Worm (Caenorhabditis elegans) whole organism, L4 larva: ENCODE results near the gene C31C9.7.

Source experiments
- D1046.2 ChIP-seq: fragments of 200-800 bp; sonication (Bioruptor generic); IDR thresholded peaks from 2 replicates; pipeline ENCODE4 v1.3.6; 2022; ENCODE audit warnings: missing genetic modification characterization, missing compliant biosample characterization
- F49E8.2 ChIP-seq: sonication (generic microtip); optimal IDR thresholded peaks from 2 replicates; lab custom pipeline; 2016; ENCODE audit warnings: missing compliant biosample characterization, mild to moderate bottlenecking, missing genetic modification characterization, borderline replicate concordance
- R02D3.7 ChIP-seq: fragments of 150-350 bp; sonication (generic microtip); optimal IDR thresholded peaks from 3 replicates; lab custom pipeline; 2014; ENCODE audit warnings: missing biosample characterization, missing genetic modification characterization
- T20F7.1 ChIP-seq: fragments of 200-800 bp; sonication (Bioruptor generic); optimal IDR thresholded peaks from 2 replicates; lab custom pipeline; 2018; ENCODE audit warnings: mild to moderate bottlenecking, missing genetic modification characterization, missing compliant biosample characterization
- T26A8.4 ChIP-seq: fragments of 200-800 bp; sonication (Bioruptor generic); IDR thresholded peaks from 2 replicates; pipeline ENCODE4 v1.3.6; 2022; ENCODE audit warnings: missing genetic modification characterization, missing compliant biosample characterization
- Y48G9A.11 ChIP-seq: fragments of 200-800 bp; sonication (Bioruptor generic); IDR thresholded peaks from 2 replicates; pipeline ENCODE4 v1.3.6; 2022; ENCODE audit warnings: missing genetic modification reagents, missing genetic modification characterization, missing compliant biosample characterization
- ZK337.2 ChIP-seq: fragments of 200-800 bp; sonication (Bioruptor generic); IDR thresholded peaks from 2 replicates; pipeline ENCODE4 v1.3.6; 2022; ENCODE audit warnings: missing genetic modification reagents, missing genetic modification characterization, missing compliant biosample characterization
- aha-1 ChIP-seq: fragments of 150-350 bp; peaks from one replicate; lab custom pipeline; 2014; ENCODE audit warnings: missing biosample characterization, missing genetic modification characterization
- ama-1 ChIP-seq: fragments of 150-350 bp; optimal IDR thresholded peaks from 2 replicates; lab custom pipeline; 2014; ENCODE audit warnings: inconsistent platforms, mixed read lengths
- arid-1 ChIP-seq: fragments of 200-800 bp; sonication (Bioruptor generic); conservative IDR thresholded peaks from 2 replicates; pipeline ENCODE4 v1.3.6; 2022; ENCODE audit warnings: missing genetic modification reagents, missing genetic modification characterization, missing compliant biosample characterization
- attf-4 ChIP-seq: sonication (generic microtip); optimal IDR thresholded peaks from 3 replicates; lab custom pipeline; 2017; ENCODE audit warnings: missing biosample characterization, missing genetic modification characterization
- ceh-28 ChIP-seq: fragments of 150-350 bp; optimal IDR thresholded peaks from 2 replicates; lab custom pipeline; 2014; ENCODE audit warnings: missing biosample characterization, missing genetic modification reagents, missing genetic modification characterization
- daf-16 ChIP-seq, 3 experiments: sonication (generic microtip); optimal IDR thresholded peaks; 2 replicates each; lab custom pipeline; 2016 to 2017; ENCODE audit warnings: missing genetic modification characterization in 3 of 3, missing genetic modification reagents in 3 of 3, mild to moderate bottlenecking in 2 of 3, missing compliant biosample characterization in 2 of 3, missing biosample characterization in 1 of 3, moderate library complexity in 1 of 3
- daf-8 ChIP-seq: fragments of 200-800 bp; sonication (Bioruptor generic); IDR thresholded peaks from 2 replicates; pipeline ENCODE4 v1.3.6; 2022; ENCODE audit warnings: missing genetic modification characterization, missing compliant biosample characterization
- dmd-6 ChIP-seq: fragments of 200-800 bp; sonication (Bioruptor generic); IDR thresholded peaks from 2 replicates; pipeline ENCODE4 v1.3.6; 2022; ENCODE audit warnings: missing genetic modification reagents, missing genetic modification characterization, missing compliant biosample characterization
- dmd-9 ChIP-seq: fragments of 200-800 bp; sonication (Bioruptor generic); IDR thresholded peaks from 2 replicates; pipeline ENCODE4 v1.3.6; 2022; ENCODE audit warnings: missing genetic modification reagents, missing genetic modification characterization, missing compliant biosample characterization
- duxl-1 ChIP-seq: sonication (generic microtip); optimal IDR thresholded peaks from 2 replicates; lab custom pipeline; 2016; ENCODE audit warnings: mild to moderate bottlenecking, missing genetic modification characterization, moderate library complexity, missing compliant biosample characterization; ENCODE audit not compliant: poor library complexity
- dve-1 ChIP-seq: sonication (generic microtip); optimal IDR thresholded peaks from 2 replicates; lab custom pipeline; 2017; ENCODE audit warnings: antibody characterized with exemption, mild to moderate bottlenecking, missing genetic modification characterization, missing compliant biosample characterization; ENCODE audit not compliant: insufficient read depth
- egl-27 ChIP-seq: sonication (generic microtip); optimal IDR thresholded peaks from 3 replicates; lab custom pipeline; 2017; ENCODE audit warnings: missing biosample characterization, missing genetic modification reagents, missing genetic modification characterization
- egl-43 ChIP-seq: fragments of 200-800 bp; sonication (Bioruptor generic); IDR thresholded peaks from 2 replicates; pipeline ENCODE4 v1.3.6; 2022; ENCODE audit warnings: missing genetic modification reagents, missing genetic modification characterization, missing compliant biosample characterization
- hlh-11 ChIP-seq: fragments of 200-800 bp; sonication (Bioruptor generic); optimal IDR thresholded peaks from 2 replicates; lab custom pipeline; 2018; ENCODE audit warnings: mild to moderate bottlenecking, missing genetic modification characterization, missing compliant biosample characterization
- hlh-30 ChIP-seq: sonication (generic microtip); optimal IDR thresholded peaks from 2 replicates; lab custom pipeline; 2017; ENCODE audit warnings: antibody characterized with exemption, mild to moderate bottlenecking, missing genetic modification characterization, missing compliant biosample characterization; ENCODE audit not compliant: insufficient read depth
- lin-38 ChIP-seq: fragments of 200-800 bp; sonication (Bioruptor generic); IDR thresholded peaks from 2 replicates; pipeline ENCODE4 v1.3.6; 2022; ENCODE audit warnings: missing genetic modification reagents, missing genetic modification characterization, missing compliant biosample characterization
- madf-5 ChIP-seq, 2 experiments: fragments of 200-800 bp; sonication (Bioruptor generic); IDR thresholded peaks; 2 replicates each; pipeline ENCODE4 v1.3.6; 2022; ENCODE audit warnings: missing compliant biosample characterization in 2 of 2, missing genetic modification characterization in 2 of 2
- mes-2 ChIP-seq: sonication (generic microtip); optimal IDR thresholded peaks from 2 replicates; lab custom pipeline; 2016; ENCODE audit warnings: missing genotype, mild to moderate bottlenecking, missing genetic modification characterization, missing compliant biosample characterization; ENCODE audit not compliant: poor library complexity, severe bottlenecking
- mxl-2 ChIP-seq: fragments of 200-800 bp; sonication (Bioruptor generic); conservative IDR thresholded peaks from 2 replicates; pipeline ENCODE4 v1.3.6; 2022; ENCODE audit warnings: missing genetic modification reagents, missing genetic modification characterization, missing compliant biosample characterization
- mxl-3 ChIP-seq: fragments of 200-800 bp; sonication (Bioruptor generic); optimal IDR thresholded peaks from 2 replicates; lab custom pipeline; 2018; ENCODE audit warnings: mild to moderate bottlenecking, missing genetic modification characterization, missing compliant biosample characterization
- nhr-28 ChIP-seq: fragments of 150-350 bp; optimal IDR thresholded peaks from 2 replicates; lab custom pipeline; 2014; ENCODE audit warnings: missing biosample characterization, missing genetic modification characterization
- nhr-42 ChIP-seq: fragments of 200-800 bp; sonication (Bioruptor generic); IDR thresholded peaks from 2 replicates; pipeline ENCODE4 v1.3.6; 2022; ENCODE audit warnings: missing genetic modification characterization, missing compliant biosample characterization
- php-3 ChIP-seq: fragments of 200-800 bp; sonication (Bioruptor generic); IDR thresholded peaks from 2 replicates; pipeline ENCODE4 v1.3.6; 2022; ENCODE audit warnings: missing genetic modification reagents, missing genetic modification characterization, missing compliant biosample characterization
- pqm-1 ChIP-seq: sonication (generic microtip); optimal IDR thresholded peaks from 2 replicates; lab custom pipeline; 2017; ENCODE audit warnings: missing biosample characterization, missing genetic modification characterization
- snpc-1.2 ChIP-seq: fragments of 200-800 bp; sonication (Bioruptor generic); IDR thresholded peaks from 2 replicates; pipeline ENCODE4 v1.3.6; 2022; ENCODE audit warnings: missing genetic modification reagents, missing genetic modification characterization, missing compliant biosample characterization
- spr-1 ChIP-seq: sonication (generic microtip); optimal IDR thresholded peaks from 2 replicates; lab custom pipeline; 2016; ENCODE audit warnings: mild to moderate bottlenecking, missing genetic modification characterization, missing compliant biosample characterization
- tra-1 ChIP-seq: fragments of 200-800 bp; sonication (Bioruptor generic); IDR thresholded peaks from 2 replicates; pipeline ENCODE4 v1.3.6; 2022; ENCODE audit warnings: missing genetic modification reagents, missing genetic modification characterization, missing compliant biosample characterization
- unc-62 ChIP-seq, 3 experiments: fragments of 150-350 bp in 1 of 3; sonication (generic microtip); optimal IDR thresholded peaks in 2 of 3; peaks in 1 of 3; 1 replicate in 1 of 3; 2 replicates in 2 of 3; lab custom pipeline; 2014 to 2017; ENCODE audit warnings: missing biosample characterization in 3 of 3, missing genetic modification characterization in 3 of 3, missing genetic modification reagents in 3 of 3, missing genotype in 1 of 3
- zfp-3 ChIP-seq: fragments of 200-800 bp; sonication (Bioruptor generic); conservative IDR thresholded peaks from 2 replicates; pipeline ENCODE4 v1.3.6; 2022; ENCODE audit warnings: missing genetic modification reagents, missing genetic modification characterization, missing compliant biosample characterization
- ztf-7 ChIP-seq: fragments of 150-350 bp; optimal IDR thresholded peaks from 2 replicates; lab custom pipeline; 2014; ENCODE audit warnings: missing biosample characterization, missing genetic modification characterization

Gene C31C9.7

DNA sequence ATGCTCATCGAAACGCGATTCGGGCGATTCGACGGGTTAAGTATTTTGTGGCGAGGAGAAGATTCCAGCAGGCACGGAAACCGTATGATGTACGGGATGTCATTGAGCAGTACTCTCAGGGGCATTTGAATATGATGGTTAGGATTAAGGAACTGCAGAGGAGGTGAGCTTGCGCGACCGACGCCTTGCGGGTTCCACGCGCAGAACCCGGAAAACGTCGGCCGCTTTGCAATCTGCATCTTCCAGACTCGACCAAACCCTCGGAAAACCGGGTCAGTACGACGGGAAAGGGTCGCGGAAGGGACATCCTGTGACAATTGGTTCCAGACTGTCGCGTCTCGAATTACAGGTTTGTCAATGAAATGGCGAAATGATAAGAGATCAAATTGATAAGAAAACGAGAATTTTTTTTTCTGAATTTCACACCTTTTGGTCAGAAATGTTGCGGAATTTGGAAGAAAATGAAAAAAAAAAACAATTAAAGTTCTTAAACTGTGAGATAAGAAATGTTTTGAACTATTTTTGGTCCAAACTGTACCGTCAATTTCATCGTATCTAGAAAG, 42.7 kb downstream of the C31C9.7 start (continued):
- TF ChIP-seq mes-2 (tag; lab: Kevin White, UChicago): no peak
- TF ChIP-seq daf-8 (GFP tag; lab: Robert Waterston, UW): no peak
- TF ChIP-seq spr-1: no peak
- no peak for TF ChIP-seq zfp-3 (GFP tag; lab: Robert Waterston, UW)
- TF ChIP-seq dmd-9 (GFP tag; lab: Robert Waterston, UW): no peak
- peak; percentile 53 for TF ChIP-seq dmd-6 (GFP tag; lab: Robert Waterston, UW)
- TF ChIP-seq R02D3.7 (tag; lab: Kevin White, UChicago): no peak

DNA sequence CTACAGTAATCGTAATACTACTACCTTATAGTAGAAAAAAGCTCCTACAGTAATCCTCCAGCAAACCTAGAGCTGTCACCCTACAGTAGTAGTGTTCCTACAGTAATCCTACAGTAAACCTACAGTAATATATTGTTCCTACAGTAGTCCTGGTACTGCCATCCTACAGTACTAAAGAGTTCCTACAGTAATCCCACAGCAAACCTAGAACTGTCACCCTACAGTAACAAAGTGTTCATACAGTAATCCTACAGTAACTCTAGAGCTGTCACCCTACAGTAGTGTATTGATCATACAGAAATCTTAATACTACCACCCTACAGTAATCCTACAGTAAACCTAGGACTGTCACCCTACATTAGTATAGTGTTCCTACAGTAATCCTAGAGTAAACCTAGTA, 44.3 kb downstream of the C31C9.7 start:
- TF ChIP-seq T26A8.4 (no peak), unc-62 (GFP tag; optimal IDR thresholded peaks at IDR 0.05 in 1 of 2; lab: Kevin White, UChicago) (peak in 1 of 2 experiments; percentile 93), unc-62 (tag; optimal IDR thresholded peaks at IDR 0.05; lab: Kevin White, UChicago) (no peak), attf-4 (tag; lab: Kevin White, UChicago) (no peak), madf-5 (GFP tag; IDR thresholded peaks at IDR 0.05; lab: Robert Waterston, UW) (no peak), tra-1 (GFP tag; lab: Robert Waterston, UW) (no peak), egl-27 (tag; lab: Kevin White, UChicago) (no peak)

DNA sequence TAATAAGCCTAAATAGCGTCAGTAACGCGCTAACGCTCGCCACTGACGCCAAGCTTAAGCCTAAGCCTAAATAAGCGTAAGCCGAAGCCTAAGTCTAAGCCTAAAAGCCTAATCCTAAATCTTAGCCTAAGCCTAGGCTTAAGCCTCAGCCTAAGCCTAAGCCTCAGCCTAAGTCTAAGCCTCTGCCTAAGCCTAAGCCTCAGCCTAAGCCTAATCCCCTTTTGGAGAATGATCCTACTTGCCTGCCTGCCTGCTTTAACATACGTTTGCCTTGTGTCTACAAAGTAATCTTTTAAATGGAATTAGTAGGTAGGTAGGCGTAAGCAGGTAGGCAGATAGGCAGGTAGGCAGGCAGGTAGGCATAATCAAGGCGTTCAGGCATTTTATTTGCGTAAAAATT, 46.4 kb downstream of the C31C9.7 start:
- TF ChIP-seq dve-1 (no peak), unc-62 (GFP tag; optimal IDR thresholded peaks at IDR 0.05 in 1 of 2; lab: Kevin White, UChicago) (peak in 1 of 2 experiments; percentile 67), unc-62 (tag; optimal IDR thresholded peaks at IDR 0.05; lab: Kevin White, UChicago) (no peak)

DNA sequence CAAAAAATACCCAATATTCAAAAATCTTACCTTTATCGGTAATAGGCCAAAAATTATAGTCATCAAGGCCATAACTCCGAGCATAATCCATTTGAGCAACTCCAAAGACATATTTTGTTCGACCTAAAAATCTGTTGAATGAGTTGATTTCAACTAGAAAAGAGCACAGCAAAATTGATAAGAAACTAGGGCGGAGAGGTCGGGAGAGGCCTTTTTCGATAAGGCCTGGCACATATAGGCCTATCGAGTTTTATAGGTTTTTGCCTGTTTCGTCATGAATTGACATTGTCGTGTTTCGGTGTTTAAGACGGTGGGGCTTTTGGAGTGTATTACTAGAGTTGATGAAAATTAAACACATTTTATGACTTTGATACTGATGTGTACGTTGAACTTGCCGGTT, 46.8 kb downstream of the C31C9.7 start, which contains the start of gene zipt-2.3:
TSS of gene zipt-2.3 (minus strand) at position 147 of the 400 bp plus-strand sequence.
- TF ChIP-seq Y48G9A.11 (GFP tag; lab: Robert Waterston, UW): no peak
- TF ChIP-seq nhr-28: peak; percentile 62
- peak; percentile 93 for TF ChIP-seq pqm-1 (tag; lab: Kevin White, UChicago)
- TF ChIP-seq php-3 (GFP tag; lab: Robert Waterston, UW): peak; percentile 45; the same call in 1 of the 2 replicates
- no peak for TF ChIP-seq arid-1
- TF ChIP-seq mxl-2 (GFP tag; lab: Robert Waterston, UW): no peak
- peak; percentile 63; the same call in 1 of the 2 replicates for TF ChIP-seq dmd-6 (GFP tag; lab: Robert Waterston, UW)
- TF ChIP-seq hlh-11 (tag; lab: Kevin White, UChicago): peak; percentile 9
- TF ChIP-seq dve-1: peak; percentile 62
- no peak for TF ChIP-seq daf-16 (GFP tag; optimal IDR thresholded peaks at IDR 0.05; lab: Kevin White, UChicago)
- peak; percentile 56 for TF ChIP-seq daf-16 (tag; optimal IDR thresholded peaks at IDR 0.05; lab: Kevin White, UChicago)

DNA sequence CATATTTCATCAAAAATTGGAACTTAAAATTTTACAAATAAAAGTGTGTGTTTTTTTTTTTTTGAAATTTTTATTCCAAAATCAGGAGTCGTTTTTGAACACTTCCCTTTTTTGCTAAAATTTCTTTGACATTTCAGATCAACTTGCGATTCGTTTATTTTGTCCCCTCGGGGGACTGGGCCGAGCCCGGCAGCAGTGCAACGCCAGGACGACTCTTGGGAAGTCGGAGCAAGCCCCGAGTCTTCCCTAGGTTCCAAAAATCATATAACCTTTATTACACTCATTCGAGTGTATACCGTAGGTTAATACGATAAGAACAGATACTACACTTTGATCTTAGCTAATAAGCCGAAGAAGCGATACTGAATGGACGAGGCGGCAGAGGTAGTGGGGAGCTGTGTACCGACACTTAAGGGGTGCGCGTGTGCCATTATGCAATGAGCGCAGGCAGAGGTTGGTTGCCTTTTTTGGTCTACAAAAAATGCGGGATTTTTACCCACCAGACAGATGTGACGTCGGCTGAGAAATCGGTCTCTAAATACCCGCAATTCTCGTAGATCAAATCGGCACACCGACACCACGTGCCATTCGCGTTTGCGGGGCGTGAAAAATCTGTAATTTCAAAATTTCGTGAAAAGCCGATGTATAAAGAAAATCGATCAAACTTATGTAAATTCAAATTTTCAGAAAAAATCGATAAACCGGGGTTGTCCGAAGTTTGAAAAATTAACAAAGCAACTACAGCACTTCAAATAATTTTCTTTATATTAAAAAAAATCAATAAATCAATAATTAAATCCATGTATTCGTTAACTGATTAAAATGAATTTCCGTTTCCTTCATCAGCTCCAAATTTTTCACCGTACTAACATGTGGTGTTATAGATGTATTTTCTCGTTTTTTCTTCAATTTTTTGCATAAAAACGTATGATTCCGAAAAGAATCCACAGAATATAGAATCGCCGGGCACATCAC, 48.8 kb downstream of the C31C9.7 start:
- TF ChIP-seq egl-43 (GFP tag; lab: Robert Waterston, UW) (peak; percentile 58; the same call in 1 of the 2 replicates), Y48G9A.11 (GFP tag; lab: Robert Waterston, UW) (0 out of 2 replicates have a peak, but pooled peaks have one; percentile 26), tra-1 (GFP tag; lab: Robert Waterston, UW) (no peak), php-3 (GFP tag; lab: Robert Waterston, UW) (no peak), dmd-6 (GFP tag; lab: Robert Waterston, UW) (peak; percentile 13; the same call in 1 of the 2 replicates), D1046.2 (GFP tag; lab: Robert Waterston, UW) (no peak), aha-1 (tag; lab: Kevin White, UChicago) (no peak), R02D3.7 (tag; lab: Kevin White, UChicago) (no peak), duxl-1 (tag; lab: Kevin White, UChicago) (no peak), nhr-42 (no peak), ama-1 (lab: Kevin White, UChicago) (no peak), lin-38 (GFP tag; lab: Robert Waterston, UW) (no peak; the same call in 1 of the 2 replicates), hlh-11 (tag; lab: Kevin White, UChicago) (no peak), ztf-7 (no peak), ceh-28 (tag; lab: Kevin White, UChicago) (peak; percentile 98), snpc-1.2 (GFP tag; lab: Robert Waterston, UW) (0 out of 2 replicates have a peak, but pooled peaks have one; percentile 52), ZK337.2 (GFP tag; lab: Robert Waterston, UW) (no peak), mxl-3 (GFP tag; lab: Kevin White, UChicago) (no peak), T20F7.1 (GFP tag; lab: Kevin White, UChicago) (no peak), F49E8.2 (tag; lab: Kevin White, UChicago) (peak; percentile 73), hlh-30 (tag; lab: Kevin White, UChicago) (no peak), dve-1 (no peak)
